Fruit fly (Drosophila melanogaster) whole organism: Measurements from ENCODE around the gene Rpn9.

Experiments used
- EcR ChIP-seq, 2 experiments: fragments of >200 bp; optimal IDR thresholded peaks; 2 replicates each; lab custom pipeline; 2017; ENCODE audit warnings: missing biosample characterization in 2 of 2, missing genetic modification characterization in 2 of 2, missing genetic modification reagents in 2 of 2
- usp ChIP-seq: fragments of >200 bp; optimal IDR thresholded peaks from 2 replicates; lab custom pipeline; 2017; ENCODE audit warnings: missing biosample characterization, missing genetic modification characterization, mixed read lengths

DNA sequence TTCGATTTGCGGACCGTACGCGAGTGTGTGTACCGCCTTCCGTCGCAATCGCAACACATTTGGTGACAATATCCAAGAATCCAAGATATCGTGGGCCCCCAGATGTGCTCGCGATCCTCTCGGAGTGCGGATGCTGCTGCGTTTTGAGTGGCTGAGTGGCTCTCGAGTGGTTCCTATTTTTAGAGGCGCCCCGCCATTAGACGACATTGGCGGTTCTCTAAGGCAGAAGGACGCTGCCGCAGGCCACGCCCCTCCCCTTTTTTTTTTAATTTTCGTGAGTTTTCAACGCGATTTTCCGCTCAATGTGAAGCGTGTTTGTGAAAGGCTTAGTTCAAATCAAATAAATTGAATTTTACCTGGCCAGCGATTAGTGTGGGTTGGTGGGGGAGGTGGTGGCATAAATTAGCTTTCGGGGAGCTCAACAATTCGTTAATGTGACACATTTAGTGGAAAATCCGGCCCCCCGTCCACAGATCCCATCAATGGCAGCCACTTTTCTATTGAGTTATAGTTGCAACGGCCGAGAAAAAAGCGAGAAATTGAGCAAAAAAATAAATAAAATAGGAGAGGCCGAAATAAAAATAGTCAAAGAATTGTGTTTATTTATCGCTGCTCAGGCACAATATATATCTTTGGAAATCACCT, 14.8 kb downstream of the Rpn9 start, which contains the start of gene nau:
- TF ChIP-seq usp (GFP tag; lab: Kevin White, UChicago) = no peak
- TF ChIP-seq EcR (GFP tag; optimal IDR thresholded peaks at IDR 0.05; lab: Kevin White, UChicago) = no peak
